Worm (Caenorhabditis elegans) whole organism, mixed stage, embryonic: ENCODE measurements around the gene arr-1.

Source experiments
- ceh-83 ChIP-seq: fragments of 200-800 bp; sonication (Bioruptor generic); optimal IDR thresholded peaks from 2 replicates; lab custom pipeline; 2018; ENCODE audit warnings: mild to moderate bottlenecking, missing genetic modification characterization, missing compliant biosample characterization
- elt-1 ChIP-seq: sonication (generic microtip); optimal IDR thresholded peaks from 2 replicates; lab custom pipeline; 2017; ENCODE audit warnings: missing genetic modification characterization, mild to moderate bottlenecking, missing compliant biosample characterization, antibody characterized with exemption, moderate library complexity, borderline replicate concordance; ENCODE audit not compliant: insufficient read depth
- elt-3 ChIP-seq: fragments of 150-350 bp; optimal IDR thresholded peaks from 2 replicates; lab custom pipeline; 2014; ENCODE audit warnings: missing biosample characterization, missing genetic modification characterization
- ham-2 ChIP-seq: fragments of 200-800 bp; sonication (Bioruptor generic); optimal IDR thresholded peaks from 2 replicates; lab custom pipeline; 2018; ENCODE audit warnings: mild to moderate bottlenecking, missing genetic modification characterization, missing compliant biosample characterization
- lin-13 ChIP-seq: fragments of 150-350 bp; optimal IDR thresholded peaks from 2 replicates; lab custom pipeline; 2014; ENCODE audit warnings: missing biosample characterization, missing genetic modification characterization
- mep-1 ChIP-seq: fragments of 150-350 bp; optimal IDR thresholded peaks from 2 replicates; lab custom pipeline; 2017; ENCODE audit warnings: missing biosample characterization, missing genetic modification reagents, missing genetic modification characterization, inconsistent platforms
- nhr-12 ChIP-seq: fragments of 150-350 bp; optimal IDR thresholded peaks from 2 replicates; lab custom pipeline; 2014; ENCODE audit warnings: missing biosample characterization, missing genetic modification characterization
- nhr-237 ChIP-seq: fragments of 150-350 bp; optimal IDR thresholded peaks from 2 replicates; lab custom pipeline; 2014; ENCODE audit warnings: missing biosample characterization, missing genetic modification characterization
- nhr-76 ChIP-seq: sonication (generic microtip); optimal IDR thresholded peaks from 2 replicates; lab custom pipeline; 2017; ENCODE audit warnings: missing biosample characterization, missing genetic modification characterization
- pha-4 ChIP-seq: fragments of 150-350 bp; optimal IDR thresholded peaks from 2 replicates; lab custom pipeline; 2018; ENCODE audit warnings: missing biosample characterization, missing genetic modification reagents, missing genetic modification characterization
- tbx-8 ChIP-seq: fragments of 200-800 bp; sonication (Bioruptor generic); optimal IDR thresholded peaks from 2 replicates; lab custom pipeline; 2018; ENCODE audit warnings: mild to moderate bottlenecking, missing genetic modification characterization, moderate library complexity, missing compliant biosample characterization
- unc-62 ChIP-seq: fragments of 150-350 bp; optimal IDR thresholded peaks from 2 replicates; lab custom pipeline; 2014; ENCODE audit warnings: missing biosample characterization, missing genetic modification reagents, missing genetic modification characterization

- TF ChIP-seq pha-4 (tag; lab: Kevin White, UChicago): no peak
- no peak for TF ChIP-seq nhr-237 (tag; lab: Kevin White, UChicago)
- TF ChIP-seq elt-3 (tag; lab: Kevin White, UChicago): no peak
- TF ChIP-seq ceh-83 (GFP tag; lab: Kevin White, UChicago): no peak
- no peak for TF ChIP-seq ham-2
- no peak for TF ChIP-seq unc-62 (GFP tag; lab: Kevin White, UChicago)
- TF ChIP-seq nhr-12: no peak
- TF ChIP-seq elt-1 (tag; lab: Kevin White, UChicago): no peak
- TF ChIP-seq nhr-76 (tag; lab: Kevin White, UChicago): no peak
- TF ChIP-seq tbx-8 (GFP tag; lab: Kevin White, UChicago): no peak
- TF ChIP-seq mep-1 (tag; lab: Kevin White, UChicago): no peak
- TF ChIP-seq lin-13 (tag; lab: Kevin White, UChicago): no peak
Observed at ce11 chrX:957581-957980, 7.0 kb downstream of the arr-1 start, which contains the start of gene chil-10.
